Fruit fly (Drosophila melanogaster) S2 (cell line): ENCODE measurements around the gene MnM.

Experiments
- CG8478 ChIP-seq: fragments of >200 bp; optimal IDR thresholded peaks from 2 replicates; lab custom pipeline; 2018
- CTCF ChIP-seq, 2 experiments: fragments of >200 bp; optimal IDR thresholded peaks; 2 replicates each; lab custom pipeline; 2018

dm6 chr3L:3166200-3166695 lies 12.1 kb downstream of the MnM start, which contains the start of gene Asciz:
- TF ChIP-seq CTCF (optimal IDR thresholded peaks at IDR 0.05; lab: Kevin White, UChicago) (no peak), CG8478 (lab: Kevin White, UChicago) (no peak)
